Fruit fly (Drosophila melanogaster) whole organism, embryonic: ENCODE results near the gene Rbp1-like.

Experiments used
- Adf1 ChIP-seq: fragments of 200-800 bp; sonication (Bioruptor generic); IDR thresholded peaks from 2 replicates; pipeline ENCODE4 v1.3.6; 2022; ENCODE audit warnings: missing biosample characterization, missing genetic modification characterization
- Aef1 ChIP-seq: fragments of 200-800 bp; sonication (Bioruptor generic); IDR thresholded peaks from 3 replicates; pipeline ENCODE4 v1.3.6; 2022; ENCODE audit warnings: missing biosample characterization, missing genetic modification characterization
- Atf6 ChIP-seq: fragments of 200-800 bp; sonication (Bioruptor generic); IDR thresholded peaks from 2 replicates; pipeline ENCODE4 v1.3.6; 2022; ENCODE audit warnings: missing biosample characterization, missing genetic modification characterization
- B-H2 ChIP-seq: fragments of 200-800 bp; sonication (Bioruptor generic); optimal IDR thresholded peaks from 2 replicates; lab custom pipeline; 2018; ENCODE audit warnings: missing biosample characterization, mild to moderate bottlenecking, missing genetic modification characterization
- CG10321 ChIP-seq: fragments of 200-800 bp; sonication (Bioruptor generic); IDR thresholded peaks from 2 replicates; pipeline ENCODE4 v1.3.6; 2022; ENCODE audit warnings: missing biosample characterization, missing genetic modification characterization
- CG10543 ChIP-seq: fragments of 200-800 bp; sonication (Bioruptor generic); optimal IDR thresholded peaks from 3 replicates; lab custom pipeline; 2017; ENCODE audit warnings: missing biosample characterization, mild to moderate bottlenecking, missing genetic modification characterization, moderate library complexity
- CG12744 ChIP-seq: fragments of 200-800 bp; sonication (Bioruptor generic); optimal IDR thresholded peaks from 2 replicates; lab custom pipeline; 2016; ENCODE audit warnings: missing biosample characterization, missing genetic modification characterization
- CG13287 ChIP-seq: fragments of 200-800 bp; sonication (Bioruptor generic); IDR thresholded peaks from 2 replicates; pipeline ENCODE4 v1.3.6; 2022; ENCODE audit warnings: missing biosample characterization, missing genetic modification characterization; ENCODE audit not compliant: partially characterized antibody
- CG13894 ChIP-seq: fragments of 200-800 bp; sonication (Bioruptor generic); optimal IDR thresholded peaks from 3 replicates; lab custom pipeline; 2018; ENCODE audit warnings: missing biosample characterization, mild to moderate bottlenecking, missing genetic modification characterization, moderate library complexity
- CG15696 ChIP-seq: fragments of 200-800 bp; sonication (Bioruptor generic); optimal IDR thresholded peaks from 2 replicates; lab custom pipeline; 2019; ENCODE audit warnings: missing biosample characterization, mild to moderate bottlenecking, missing genetic modification characterization, moderate library complexity
- CG30020 ChIP-seq: fragments of 200-800 bp; optimal IDR thresholded peaks from 2 replicates; lab custom pipeline; 2019; ENCODE audit warnings: missing biosample characterization, mild to moderate bottlenecking, missing genetic modification characterization, moderate library complexity
- CG32532 ChIP-seq: fragments of 200-800 bp; sonication (Bioruptor generic); IDR thresholded peaks from 2 replicates; pipeline ENCODE4 v1.3.6; 2022; ENCODE audit warnings: missing biosample characterization, missing genetic modification characterization
- CG32767 ChIP-seq: fragments of 200-800 bp; sonication (Bioruptor generic); IDR thresholded peaks from 2 replicates; pipeline ENCODE4 v1.3.6; 2022; ENCODE audit warnings: missing biosample characterization, missing genetic modification characterization
- CG34376 ChIP-seq: fragments of 200-800 bp; sonication (Bioruptor generic); optimal IDR thresholded peaks from 2 replicates; lab custom pipeline; 2018; ENCODE audit warnings: missing biosample characterization, mild to moderate bottlenecking, missing genetic modification characterization
- CG34422 ChIP-seq: fragments of 200-800 bp; sonication (Bioruptor generic); IDR thresholded peaks from 3 replicates; pipeline ENCODE4 v1.3.6; 2022; ENCODE audit warnings: missing biosample characterization, missing genetic modification characterization
- CG43689 ChIP-seq: fragments of 200-800 bp; sonication (Bioruptor generic); IDR thresholded peaks from 2 replicates; pipeline ENCODE4 v1.3.6; 2022; ENCODE audit warnings: missing biosample characterization, missing genetic modification characterization
- CG5953 ChIP-seq: fragments of 200-800 bp; sonication (Bioruptor generic); IDR thresholded peaks from 2 replicates; pipeline ENCODE4 v1.3.6; 2022; ENCODE audit warnings: missing biosample characterization, missing genetic modification characterization
- CG8290 ChIP-seq, 3 experiments: fragments of 200-800 bp; sonication (Bioruptor generic); optimal IDR thresholded peaks; 2 replicates each; lab custom pipeline; 2016 to 2019; ENCODE audit warnings: missing biosample characterization in 3 of 3, missing genetic modification characterization in 3 of 3, mild to moderate bottlenecking in 2 of 3, moderate library complexity in 1 of 3
- CG8944 ChIP-seq: fragments of 200-800 bp; sonication (Bioruptor generic); optimal IDR thresholded peaks from 3 replicates; lab custom pipeline; 2016; ENCODE audit warnings: missing biosample characterization, missing genetic modification characterization
- Deaf1 ChIP-seq: fragments of 200-800 bp; optimal IDR thresholded peaks from 3 replicates; lab custom pipeline; 2019; ENCODE audit warnings: missing biosample characterization, mild to moderate bottlenecking, missing genetic modification characterization, moderate library complexity
- Dp ChIP-seq: fragments of 200-800 bp; sonication (Bioruptor generic); optimal IDR thresholded peaks from 2 replicates; lab custom pipeline; 2018; ENCODE audit warnings: missing biosample characterization, mild to moderate bottlenecking, missing genetic modification characterization, moderate library complexity
- Dref ChIP-seq: fragments of 200-800 bp; sonication (Bioruptor generic); IDR thresholded peaks from 2 replicates; pipeline ENCODE4 v1.3.6; 2022; ENCODE audit warnings: missing biosample characterization, missing genetic modification characterization
- Drgx ChIP-seq: fragments of 200-800 bp; sonication (Bioruptor generic); IDR thresholded peaks from 2 replicates; pipeline ENCODE4 v1.3.6; 2022; ENCODE audit warnings: missing biosample characterization, missing genetic modification characterization
- HmgZ ChIP-seq: fragments of 200-800 bp; sonication (Bioruptor generic); optimal IDR thresholded peaks from 2 replicates; lab custom pipeline; 2018; ENCODE audit warnings: missing biosample characterization, mild to moderate bottlenecking, missing genetic modification characterization
- Lpt ChIP-seq: fragments of >200 bp; optimal IDR thresholded peaks from 2 replicates; lab custom pipeline; 2018; ENCODE audit warnings: missing biosample characterization, missing genetic modification characterization
- MBD-R2 ChIP-seq: fragments of 200-800 bp; sonication (Bioruptor generic); IDR thresholded peaks from 2 replicates; pipeline ENCODE4 v1.3.6; 2022; ENCODE audit warnings: missing biosample characterization, missing genetic modification characterization
- MTF-1 ChIP-seq: fragments of 200-800 bp; sonication (Bioruptor generic); optimal IDR thresholded peaks from 2 replicates; lab custom pipeline; 2018; ENCODE audit warnings: missing biosample characterization, mild to moderate bottlenecking, missing genetic modification characterization, borderline replicate concordance
- Oli ChIP-seq: fragments of 200-800 bp; sonication (Bioruptor generic); optimal IDR thresholded peaks from 2 replicates; lab custom pipeline; 2018; ENCODE audit warnings: missing biosample characterization, mild to moderate bottlenecking, missing genetic modification characterization, moderate library complexity
- chinmo ChIP-seq: fragments of 200-800 bp; sonication (Bioruptor generic); IDR thresholded peaks from 4 replicates; pipeline ENCODE4 v1.3.6; 2022; ENCODE audit warnings: missing biosample characterization, missing genetic modification characterization; ENCODE audit not compliant: partially characterized antibody
- chm ChIP-seq: fragments of 200-800 bp; sonication (Bioruptor generic); IDR thresholded peaks from 2 replicates; pipeline ENCODE4 v1.3.6; 2022; ENCODE audit warnings: missing biosample characterization, missing genetic modification characterization
- croc ChIP-seq: fragments of 200-800 bp; sonication (Bioruptor generic); conservative IDR thresholded peaks from 3 replicates; pipeline ENCODE4 v1.3.6; 2022; ENCODE audit warnings: missing biosample characterization, missing genetic modification characterization
- crol ChIP-seq: fragments of 200-800 bp; sonication (Bioruptor generic); IDR thresholded peaks from 2 replicates; pipeline ENCODE4 v1.3.6; 2022; ENCODE audit warnings: missing biosample characterization, missing genetic modification characterization
- dati ChIP-seq: fragments of 200-800 bp; sonication (Bioruptor generic); IDR thresholded peaks from 2 replicates; pipeline ENCODE4 v1.3.6; 2022; ENCODE audit warnings: missing biosample characterization, missing genetic modification characterization
- dimm ChIP-seq: fragments of 200-800 bp; sonication (Bioruptor generic); IDR thresholded peaks from 2 replicates; pipeline ENCODE4 v1.3.6; 2022; ENCODE audit warnings: missing biosample characterization, missing genetic modification characterization
- dpn ChIP-seq, 2 experiments: fragments of 200-800 bp; sonication (Bioruptor generic); optimal IDR thresholded peaks; 3 replicates each; lab custom pipeline; 2016; ENCODE audit warnings: missing biosample characterization in 2 of 2, missing genetic modification characterization in 2 of 2
- ewg ChIP-seq: fragments of 200-800 bp; sonication (Bioruptor generic); optimal IDR thresholded peaks from 3 replicates; lab custom pipeline; 2017; ENCODE audit warnings: mild to moderate bottlenecking, missing biosample characterization, missing genetic modification reagents, missing genetic modification characterization
- grn ChIP-seq: fragments of 200-800 bp; sonication (Bioruptor generic); optimal IDR thresholded peaks from 3 replicates; lab custom pipeline; 2017; ENCODE audit warnings: missing biosample characterization, missing genetic modification characterization
- gsb ChIP-seq: fragments of 200-800 bp; sonication (Bioruptor generic); IDR thresholded peaks from 2 replicates; pipeline ENCODE4 v1.3.6; 2022; ENCODE audit warnings: missing biosample characterization, missing genetic modification characterization
- jing ChIP-seq: fragments of 200-800 bp; sonication (Bioruptor generic); optimal IDR thresholded peaks from 2 replicates; lab custom pipeline; 2018; ENCODE audit warnings: missing biosample characterization, mild to moderate bottlenecking, missing genetic modification characterization
- mirr ChIP-seq: fragments of 200-800 bp; sonication (Bioruptor generic); optimal IDR thresholded peaks from 3 replicates; lab custom pipeline; 2018; ENCODE audit warnings: missing biosample characterization, mild to moderate bottlenecking, missing genetic modification characterization
- nom ChIP-seq: fragments of 200-800 bp; sonication (Bioruptor generic); optimal IDR thresholded peaks from 2 replicates; lab custom pipeline; 2017; ENCODE audit warnings: missing biosample characterization, missing genetic modification characterization, mild to moderate bottlenecking, moderate library complexity, missing genetic modification reagents
- otp ChIP-seq: fragments of 200-800 bp; sonication (Bioruptor generic); IDR thresholded peaks from 3 replicates; pipeline ENCODE4, ENCODE4 v1.3.6; 2022; ENCODE audit warnings: missing biosample characterization, missing genetic modification characterization
- peb ChIP-seq: fragments of 200-800 bp; sonication (Bioruptor generic); IDR thresholded peaks from 2 replicates; pipeline ENCODE4 v1.3.6; 2022; ENCODE audit warnings: missing biosample characterization, missing genetic modification characterization
- rib ChIP-seq: fragments of 200-800 bp; sonication (Bioruptor generic); IDR thresholded peaks from 2 replicates; pipeline ENCODE4 v1.3.6; 2022; ENCODE audit warnings: missing biosample characterization, missing genetic modification characterization
- salm ChIP-seq: fragments of 200-800 bp; sonication (Bioruptor generic); optimal IDR thresholded peaks from 2 replicates; lab custom pipeline; 2018; ENCODE audit warnings: missing biosample characterization, mild to moderate bottlenecking, missing genetic modification characterization
- sd ChIP-seq: fragments of 200-800 bp; sonication (Bioruptor generic); optimal IDR thresholded peaks from 3 replicates; lab custom pipeline; 2018; ENCODE audit warnings: missing biosample characterization, mild to moderate bottlenecking, missing genetic modification characterization, moderate library complexity
- stwl ChIP-seq: fragments of 200-800 bp; sonication (Bioruptor generic); optimal IDR thresholded peaks from 3 replicates; lab custom pipeline; 2018; ENCODE audit warnings: missing biosample characterization, mild to moderate bottlenecking, missing genetic modification characterization, moderate library complexity
- sug ChIP-seq: fragments of 200-800 bp; optimal IDR thresholded peaks from 2 replicates; lab custom pipeline; 2019; ENCODE audit warnings: missing biosample characterization, mild to moderate bottlenecking, missing genetic modification characterization, moderate library complexity
- vnd ChIP-seq: fragments of 200-800 bp; sonication (Bioruptor generic); IDR thresholded peaks from 3 replicates; pipeline ENCODE4 v1.3.6; 2022; ENCODE audit warnings: missing biosample characterization, missing genetic modification characterization; ENCODE audit not compliant: partially characterized antibody
- vvl ChIP-seq: fragments of 200-800 bp; sonication (Bioruptor generic); IDR thresholded peaks from 2 replicates; pipeline ENCODE4 v1.3.6; 2022; ENCODE audit warnings: missing biosample characterization, missing genetic modification characterization
- yki ChIP-seq: fragments of >200 bp; optimal IDR thresholded peaks from 3 replicates; lab custom pipeline; 2018

The Rbp1-like gene

DNA sequence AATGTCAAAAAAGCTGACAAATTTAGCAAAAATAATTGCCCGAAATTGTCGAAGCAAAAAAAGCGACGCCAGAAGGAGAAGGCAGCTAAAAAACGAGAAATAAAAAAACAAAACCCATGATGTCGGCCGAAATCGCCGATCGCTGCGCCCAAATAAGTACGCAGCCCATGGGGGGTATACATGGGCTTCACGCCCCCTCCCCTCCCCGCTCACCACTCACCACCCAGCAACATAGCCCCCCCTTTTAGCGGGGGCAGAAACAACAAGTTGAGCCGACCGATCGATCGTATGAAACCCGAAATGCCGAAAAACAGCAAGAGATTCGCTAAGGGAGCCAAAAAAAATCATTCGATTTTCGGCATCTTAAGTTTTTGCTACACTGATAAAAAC lies 11.3 kb upstream of the Rbp1-like start:
- TF ChIP-seq CG8944 (GFP tag; lab: Kevin White, UChicago): no peak
- TF ChIP-seq CG5953 (GFP tag; lab: Robert Waterston, UW): no peak
- TF ChIP-seq CG10543 (GFP tag; lab: Kevin White, UChicago): peak; percentile 86
- TF ChIP-seq dpn (GFP tag; optimal IDR thresholded peaks at IDR 0.05; lab: Kevin White, UChicago): no peak
- TF ChIP-seq dati (GFP tag; lab: Robert Waterston, UW): no peak
- peak; percentile 58 for TF ChIP-seq CG13894
- no peak for TF ChIP-seq peb (GFP tag; lab: Robert Waterston, UW)
- TF ChIP-seq CG32532 (GFP tag; lab: Robert Waterston, UW): 0 out of 2 replicates have a peak, but pooled peaks have one; percentile 6
- no peak for TF ChIP-seq ewg (GFP tag; lab: Kevin White, UChicago)
- TF ChIP-seq CG12744 (GFP tag; lab: Kevin White, UChicago): no peak
- peak; percentile 76 for TF ChIP-seq Adf1 (GFP tag; lab: Robert Waterston, UW)
- TF ChIP-seq CG15696 (tag; lab: Kevin White, UChicago): no peak
- TF ChIP-seq stwl (tag; lab: Kevin White, UChicago): no peak
- no peak for TF ChIP-seq Oli (tag; lab: Kevin White, UChicago)
- TF ChIP-seq otp (GFP tag; lab: Robert Waterston, UW): no peak
- TF ChIP-seq CG8290 (GFP tag; optimal IDR thresholded peaks at IDR 0.05; lab: Kevin White, UChicago): no peak
- peak in 1 of 2 experiments; percentile 50 for TF ChIP-seq CG8290 (tag; optimal IDR thresholded peaks at IDR 0.05; lab: Kevin White, UChicago)
- TF ChIP-seq MTF-1: no peak
- no peak for TF ChIP-seq Lpt (GFP tag; lab: Kevin White, UChicago)
- peak; percentile 100 for TF ChIP-seq sug
- peak; percentile 39 for TF ChIP-seq CG34376
- no peak for TF ChIP-seq gsb (GFP tag; lab: Robert Waterston, UW)
- TF ChIP-seq nom (GFP tag; lab: Kevin White, UChicago): no peak
- TF ChIP-seq B-H2 (GFP tag; lab: Kevin White, UChicago): peak; percentile 49
- TF ChIP-seq salm (tag; lab: Kevin White, UChicago): no peak
- TF ChIP-seq dimm (GFP tag; lab: Robert Waterston, UW): no peak
- TF ChIP-seq jing (GFP tag; lab: Kevin White, UChicago): no peak
- no peak for TF ChIP-seq Atf6 (GFP tag; lab: Robert Waterston, UW)
- no peak for TF ChIP-seq vvl (GFP tag; lab: Robert Waterston, UW)
- TF ChIP-seq CG34422: 0 out of 3 replicates have a peak, but pooled peaks have one; percentile 25
- TF ChIP-seq CG10321 (GFP tag; lab: Robert Waterston, UW): no peak
- no peak for TF ChIP-seq chm (GFP tag; lab: Robert Waterston, UW)
- TF ChIP-seq crol (GFP tag; lab: Robert Waterston, UW): peak; percentile 99
- no peak for TF ChIP-seq grn
- TF ChIP-seq Dp (GFP tag; lab: Kevin White, UChicago): no peak
- peak; percentile 23 for TF ChIP-seq sd (tag; lab: Kevin White, UChicago)
- TF ChIP-seq CG30020: no peak
- no peak for TF ChIP-seq yki (lab: Kevin White, UChicago)
- peak; percentile 24 for TF ChIP-seq HmgZ (tag; lab: Kevin White, UChicago)
- TF ChIP-seq vnd: no peak
- peak; percentile 97 for TF ChIP-seq chinmo
- peak; percentile 92 for TF ChIP-seq rib (GFP tag; lab: Robert Waterston, UW)
- peak; percentile 93 for TF ChIP-seq Deaf1 (tag; lab: Kevin White, UChicago)
- TF ChIP-seq Drgx (GFP tag; lab: Robert Waterston, UW): peak; percentile 29; the same call in 1 of the 2 replicates
- TF ChIP-seq mirr: peak; percentile 67
- no peak for TF ChIP-seq CG43689 (GFP tag; lab: Robert Waterston, UW)
- TF ChIP-seq MBD-R2 (GFP tag; lab: Robert Waterston, UW): peak; percentile 28; the same call in 1 of the 2 replicates
- peak; percentile 13; the same call in 1 of the 2 replicates for TF ChIP-seq CG13287 (GFP tag; lab: Robert Waterston, UW)
- TF ChIP-seq Aef1: peak; percentile 70
- TF ChIP-seq Dref: 0 out of 2 replicates have a peak, but pooled peaks have one; percentile 28
- no peak for TF ChIP-seq croc
- TF ChIP-seq CG32767: no peak
